Worm (Caenorhabditis elegans) whole organism, young adult: Measurements from ENCODE around the gene Y67D2.2.
A peak's percentile ranks its signal among the peaks of the same experiment; 100 is the strongest.

Experiments used
- C17E4.6 ChIP-seq: fragments of 200-800 bp; sonication (Bioruptor generic); IDR thresholded peaks from 2 replicates; pipeline ENCODE4 v1.3.6; 2022; ENCODE audit warnings: missing genetic modification reagents, missing genetic modification characterization, missing compliant biosample characterization
- K12H6.12 ChIP-seq: fragments of 200-800 bp; sonication (Bioruptor generic); optimal IDR thresholded peaks from 2 replicates; lab custom pipeline; 2018; ENCODE audit warnings: mild to moderate bottlenecking, missing genetic modification characterization, missing compliant biosample characterization
- ama-1 ChIP-seq, 3 experiments: fragments of 150-350 bp in 1 of 3; sonication (generic microtip) in 2 of 3; optimal IDR thresholded peaks; 2 replicates each; lab custom pipeline; 2014 to 2018; ENCODE audit warnings: missing biosample characterization in 2 of 3, missing genetic modification characterization in 2 of 3, missing genetic modification reagents in 2 of 3
- aptf-3 ChIP-seq: fragments of 200-800 bp; sonication (Bioruptor generic); IDR thresholded peaks from 2 replicates; pipeline ENCODE4 v1.3.6; 2022; ENCODE audit warnings: missing genetic modification characterization, missing compliant biosample characterization
- efl-1 ChIP-seq: fragments of 150-350 bp; optimal IDR thresholded peaks from 2 replicates; lab custom pipeline; 2014; ENCODE audit warnings: missing biosample characterization, missing genetic modification reagents, missing genetic modification characterization
- hrde-1 ChIP-seq: sonication (generic microtip); optimal IDR thresholded peaks from 2 replicates; lab custom pipeline; 2016; ENCODE audit warnings: missing genetic modification characterization, mild to moderate bottlenecking, missing compliant biosample characterization, moderate library complexity, missing genotype, missing genetic modification reagents, borderline replicate concordance
- madf-6 ChIP-seq: fragments of 200-800 bp; sonication (Bioruptor generic); IDR thresholded peaks from 2 replicates; pipeline ENCODE4 v1.3.6; 2022; ENCODE audit warnings: missing genetic modification reagents, missing genetic modification characterization, missing compliant biosample characterization
- pha-4 ChIP-seq: fragments of 150-350 bp; sonication (generic microtip); optimal IDR thresholded peaks from 2 replicates; lab custom pipeline; 2014; ENCODE audit warnings: missing biosample characterization, missing genetic modification reagents, missing genetic modification characterization
- rcor-1 ChIP-seq: fragments of 200-800 bp; sonication (Bioruptor generic); IDR thresholded peaks from 2 replicates; pipeline ENCODE4 v1.3.6; 2022; ENCODE audit warnings: missing genetic modification reagents, missing genetic modification characterization, missing compliant biosample characterization
- unc-130 ChIP-seq: sonication (generic microtip); optimal IDR thresholded peaks from 2 replicates; lab custom pipeline; 2016; ENCODE audit warnings: missing genetic modification reagents, missing genetic modification characterization, missing compliant biosample characterization
- unc-62 ChIP-seq: fragments of 150-350 bp; optimal IDR thresholded peaks from 2 replicates; lab custom pipeline; 2014; ENCODE audit warnings: missing biosample characterization, missing genetic modification reagents, missing genetic modification characterization
- ztf-22 ChIP-seq: fragments of 200-800 bp; sonication (Bioruptor generic); optimal IDR thresholded peaks from 2 replicates; lab custom pipeline; 2018; ENCODE audit warnings: mild to moderate bottlenecking, missing genetic modification characterization, moderate library complexity, missing compliant biosample characterization
- ztf-26 ChIP-seq: sonication (generic microtip); optimal IDR thresholded peaks from 2 replicates; lab custom pipeline; 2017; ENCODE audit warnings: missing genetic modification characterization, missing compliant biosample characterization
- ztf-28 ChIP-seq: fragments of 200-800 bp; sonication (Bioruptor generic); IDR thresholded peaks from 2 replicates; pipeline ENCODE4 v1.3.6; 2022; ENCODE audit warnings: missing genetic modification reagents, missing genetic modification characterization, missing compliant biosample characterization

DNA sequence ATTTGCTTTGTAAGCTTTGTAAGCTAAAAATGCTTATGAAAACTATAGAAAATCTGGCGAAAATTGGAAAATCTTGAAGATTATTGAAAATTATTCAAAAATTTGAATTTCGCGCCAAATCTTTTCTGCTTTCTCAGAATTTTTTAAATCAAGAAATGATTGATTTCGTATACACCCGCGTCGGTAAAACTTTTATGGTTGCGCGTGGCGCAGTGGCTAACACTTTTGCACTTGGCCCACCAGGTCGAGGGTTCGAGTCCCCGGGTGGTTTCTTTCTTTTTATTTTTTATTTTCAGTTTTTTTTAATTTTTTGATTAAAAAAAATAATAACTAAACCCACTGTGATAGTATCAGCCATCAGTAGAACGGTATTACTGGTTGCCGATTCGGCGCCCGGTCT, 40.3 kb downstream of the Y67D2.2 start:
- TF ChIP-seq unc-130 (GFP tag; lab: Kevin White, UChicago), result no peak
- no peak for TF ChIP-seq ztf-26 (tag; lab: Kevin White, UChicago)
- TF ChIP-seq ztf-22 (GFP tag; lab: Kevin White, UChicago), result no peak
- no peak for TF ChIP-seq unc-62 (GFP tag; lab: Kevin White, UChicago)
- no peak for TF ChIP-seq K12H6.12 (tag; lab: Kevin White, UChicago)
- no peak for TF ChIP-seq aptf-3
- no peak for TF ChIP-seq ztf-28 (GFP tag; lab: Robert Waterston, UW)
- no peak for TF ChIP-seq pha-4
- TF ChIP-seq hrde-1 (tag; lab: Kevin White, UChicago), result no peak
- no peak for TF ChIP-seq ama-1 (optimal IDR thresholded peaks at IDR 0.05; lab: Kevin White, UChicago)
- peak; percentile 28 to 42 for TF ChIP-seq ama-1 (GFP tag; optimal IDR thresholded peaks at IDR 0.05; lab: Kevin White, UChicago)
- no peak for TF ChIP-seq C17E4.6 (GFP tag; lab: Robert Waterston, UW)
- TF ChIP-seq efl-1 (GFP tag; lab: Kevin White, UChicago), result peak; percentile 4
- TF ChIP-seq rcor-1, result no peak
- TF ChIP-seq madf-6, result no peak
